Worm (Caenorhabditis elegans) whole organism, L2 larva: ENCODE results near the gene clc-13.
A peak's percentile ranks its signal among the peaks of the same experiment; 100 is the strongest.

Experiments used
- C34F6.9 ChIP-seq: fragments of 150-350 bp; optimal IDR thresholded peaks from 2 replicates; lab custom pipeline; 2014; ENCODE audit warnings: missing biosample characterization, missing genetic modification characterization
- F13H6.1 ChIP-seq: sonication (generic microtip); optimal IDR thresholded peaks from 2 replicates; lab custom pipeline; 2016; ENCODE audit warnings: missing genetic modification characterization, missing compliant biosample characterization
- R02D3.7 ChIP-seq: fragments of 150-350 bp; optimal IDR thresholded peaks from 2 replicates; lab custom pipeline; 2014; ENCODE audit warnings: missing biosample characterization, missing genetic modification characterization
- Y55F3AM.14 ChIP-seq: fragments of 200-800 bp; sonication (Bioruptor generic); optimal IDR thresholded peaks from 2 replicates; lab custom pipeline; 2018; ENCODE audit warnings: mild to moderate bottlenecking, missing genetic modification characterization, missing compliant biosample characterization
- alr-1 ChIP-seq: fragments of 150-350 bp; optimal IDR thresholded peaks from 2 replicates; lab custom pipeline; 2014; ENCODE audit warnings: missing biosample characterization, missing genetic modification characterization
- aly-2 ChIP-seq: fragments of 150-350 bp; optimal IDR thresholded peaks from 2 replicates; lab custom pipeline; 2014; ENCODE audit warnings: missing biosample characterization, missing genetic modification characterization
- ama-1 ChIP-seq: fragments of 150-350 bp; optimal IDR thresholded peaks from 2 replicates; lab custom pipeline; 2018; ENCODE audit warnings: inconsistent platforms
- blmp-1 ChIP-seq: sonication (generic microtip); optimal IDR thresholded peaks from 2 replicates; lab custom pipeline; 2017; ENCODE audit warnings: missing genetic modification characterization, mild to moderate bottlenecking, missing compliant biosample characterization, antibody characterized with exemption, moderate library complexity; ENCODE audit not compliant: insufficient read depth
- ceh-16 ChIP-seq: fragments of 150-350 bp; optimal IDR thresholded peaks from 2 replicates; lab custom pipeline; 2014; ENCODE audit warnings: missing biosample characterization, missing genetic modification characterization
- crh-2 ChIP-seq: sonication (generic microtip); optimal IDR thresholded peaks from 2 replicates; lab custom pipeline; 2017; ENCODE audit warnings: missing biosample characterization, missing genetic modification characterization
- egl-27 ChIP-seq: sonication (generic microtip); optimal IDR thresholded peaks from 3 replicates; lab custom pipeline; 2017; ENCODE audit warnings: missing biosample characterization, missing genetic modification reagents, missing genetic modification characterization
- elt-1 ChIP-seq: fragments of 150-350 bp; optimal IDR thresholded peaks from 2 replicates; lab custom pipeline; 2014; ENCODE audit warnings: missing biosample characterization, missing genetic modification characterization
- fos-1 ChIP-seq: fragments of 150-350 bp; optimal IDR thresholded peaks from 2 replicates; lab custom pipeline; 2014; ENCODE audit warnings: missing biosample characterization, missing genetic modification characterization
- gmeb-1 ChIP-seq: fragments of 150-350 bp; optimal IDR thresholded peaks from 2 replicates; lab custom pipeline; 2014; ENCODE audit warnings: missing biosample characterization, missing genetic modification characterization
- lin-11 ChIP-seq: fragments of 150-350 bp; sonication (generic microtip); optimal IDR thresholded peaks from 2 replicates; lab custom pipeline; 2014; ENCODE audit warnings: missing biosample characterization, missing genetic modification characterization, inconsistent platforms, mixed read lengths
- lin-13 ChIP-seq: fragments of 150-350 bp; optimal IDR thresholded peaks from 2 replicates; lab custom pipeline; 2014; ENCODE audit warnings: missing biosample characterization, missing genetic modification reagents, missing genetic modification characterization
- lsy-2 ChIP-seq, 2 experiments: fragments of 150-350 bp in 1 of 2; sonication (generic microtip) in 1 of 2; optimal IDR thresholded peaks; 2 replicates each; lab custom pipeline; 2014 to 2017; ENCODE audit warnings: missing biosample characterization in 2 of 2, missing genetic modification characterization in 2 of 2
- mab-5 ChIP-seq: fragments of 150-350 bp; optimal IDR thresholded peaks from 2 replicates; lab custom pipeline; 2014; ENCODE audit warnings: missing biosample characterization, missing genetic modification characterization
- mbf-1 ChIP-seq: sonication (generic microtip); optimal IDR thresholded peaks from 2 replicates; lab custom pipeline; 2017; ENCODE audit warnings: missing biosample characterization, missing genetic modification characterization
- mdl-1 ChIP-seq, 2 experiments: fragments of 150-350 bp in 1 of 2; sonication (generic microtip) in 1 of 2; optimal IDR thresholded peaks; 2 replicates each; lab custom pipeline; 2017; ENCODE audit warnings: missing biosample characterization in 2 of 2, missing genetic modification characterization in 2 of 2
- nhr-11 ChIP-seq: fragments of 150-350 bp; optimal IDR thresholded peaks from 2 replicates; lab custom pipeline; 2014; ENCODE audit warnings: missing biosample characterization, missing genetic modification characterization
- nhr-12 ChIP-seq: fragments of 150-350 bp; optimal IDR thresholded peaks from 2 replicates; lab custom pipeline; 2014; ENCODE audit warnings: missing biosample characterization, missing genetic modification characterization
- nhr-129 ChIP-seq: fragments of 150-350 bp; optimal IDR thresholded peaks from 2 replicates; lab custom pipeline; 2014; ENCODE audit warnings: missing biosample characterization, missing genetic modification characterization
- nhr-21 ChIP-seq: fragments of 150-350 bp; optimal IDR thresholded peaks from 2 replicates; lab custom pipeline; 2014; ENCODE audit warnings: missing biosample characterization, missing genetic modification characterization
- nhr-237 ChIP-seq: fragments of 150-350 bp; optimal IDR thresholded peaks from 2 replicates; lab custom pipeline; 2014; ENCODE audit warnings: missing biosample characterization, missing genetic modification characterization
- nhr-77 ChIP-seq: fragments of 150-350 bp; optimal IDR thresholded peaks from 2 replicates; lab custom pipeline; 2014; ENCODE audit warnings: missing biosample characterization, missing genetic modification characterization
- peb-1 ChIP-seq: fragments of 150-350 bp; optimal IDR thresholded peaks from 2 replicates; lab custom pipeline; 2014; ENCODE audit warnings: missing biosample characterization, missing genetic modification characterization
- skn-1 ChIP-seq: sonication (generic microtip); optimal IDR thresholded peaks from 2 replicates; lab custom pipeline; 2017; ENCODE audit warnings: missing biosample characterization, missing genetic modification characterization
- sma-9 ChIP-seq, 2 experiments: fragments of 150-350 bp in 1 of 2; sonication (generic microtip) in 1 of 2; optimal IDR thresholded peaks; 2 replicates each; lab custom pipeline; 2014 to 2016; ENCODE audit warnings: missing genetic modification characterization in 2 of 2, mild to moderate bottlenecking in 1 of 2, missing biosample characterization in 1 of 2, missing compliant biosample characterization in 1 of 2, missing genetic modification reagents in 1 of 2, moderate library complexity in 1 of 2
- zag-1 ChIP-seq: fragments of 150-350 bp; optimal IDR thresholded peaks from 2 replicates; lab custom pipeline; 2014; ENCODE audit warnings: missing biosample characterization, missing genetic modification characterization
- ztf-11 ChIP-seq: sonication (generic microtip); optimal IDR thresholded peaks from 2 replicates; lab custom pipeline; 2017; ENCODE audit warnings: missing biosample characterization, missing genetic modification characterization

Gene clc-13

ce11 chrV:17000635-17001034 lies 13.6 kb upstream of the clc-13 start:
- TF ChIP-seq R02D3.7 (tag; lab: Kevin White, UChicago) (no peak), lin-13 (no peak), mab-5 (tag; lab: Kevin White, UChicago) (no peak), skn-1 (no peak), nhr-12 (tag; lab: Kevin White, UChicago) (no peak), mdl-1 (tag; optimal IDR thresholded peaks at IDR 0.05; lab: Kevin White, UChicago) (no peak), nhr-11 (tag; lab: Kevin White, UChicago) (no peak), lsy-2 (tag; optimal IDR thresholded peaks at IDR 0.05; lab: Kevin White, UChicago) (no peak), F13H6.1 (tag; lab: Kevin White, UChicago) (no peak), Y55F3AM.14 (no peak), nhr-129 (tag; lab: Kevin White, UChicago) (no peak), blmp-1 (no peak), peb-1 (no peak), gmeb-1 (no peak), zag-1 (tag; lab: Kevin White, UChicago) (no peak), alr-1 (tag; lab: Kevin White, UChicago) (no peak), fos-1 (tag; lab: Kevin White, UChicago) (no peak), nhr-77 (tag; lab: Kevin White, UChicago) (no peak), ceh-16 (tag; lab: Kevin White, UChicago) (no peak)
- TF ChIP-seq, all 48 proteins: peak for 0

ce11 chrV:17001167-17001566 lies 13.0 kb upstream of the clc-13 start, which contains the start of gene sri-9:
sri-9 (plus strand) TSS chrV:17001467.
- no peak for TF ChIP-seq ceh-16 (tag; lab: Kevin White, UChicago)
- no peak for TF ChIP-seq nhr-21 (tag; lab: Kevin White, UChicago)
- no peak for TF ChIP-seq lsy-2 (tag; optimal IDR thresholded peaks at IDR 0.05; lab: Kevin White, UChicago)
- TF ChIP-seq gmeb-1: no peak
- TF ChIP-seq sma-9 (GFP tag; optimal IDR thresholded peaks at IDR 0.05; lab: Kevin White, UChicago): no peak
- TF ChIP-seq sma-9 (tag; optimal IDR thresholded peaks at IDR 0.05; lab: Kevin White, UChicago): no peak
- TF ChIP-seq aly-2 (tag; lab: Kevin White, UChicago): no peak
- no peak for TF ChIP-seq mdl-1 (tag; optimal IDR thresholded peaks at IDR 0.05; lab: Kevin White, UChicago)
- no peak for TF ChIP-seq nhr-237
- TF ChIP-seq Y55F3AM.14: no peak

ce11 chrV:17005189-17005588 lies 9.0 kb upstream of the clc-13 start, which contains the start of gene srh-131:
srh-131 (plus strand) TSS chrV:17005489.
- TF ChIP-seq ama-1 (lab: Kevin White, UChicago) (no peak), mbf-1 (tag; lab: Kevin White, UChicago) (no peak)
- TF ChIP-seq, all 48 proteins: peak for 0

- TF ChIP-seq lin-11 (tag; lab: Kevin White, UChicago): no peak
Observed at ce11 chrV:17008302-17008701, 5.9 kb upstream of the clc-13 start, which contains the start of gene sri-69. sri-69 (minus strand) TSS chrV:17008402.

- TF ChIP-seq fos-1 (tag; lab: Kevin White, UChicago): peak; percentile 49
- TF ChIP-seq skn-1: no peak
Observed at ce11 chrV:17009342-17010064, 4.7 kb upstream of the clc-13 start, which contains the start of the genes clc-12 and clec-240. clc-12 (minus strand) TSS chrV:17009388. clec-240 (plus strand) TSS chrV:17010014.

- TF ChIP-seq aly-2 (tag; lab: Kevin White, UChicago) (no peak), nhr-237 (no peak)
Observed at ce11 chrV:17013232-17013631, 976 bp upstream of the clc-13 start, which contains the start of gene clec-241. clec-241 (minus strand) TSS chrV:17013332.

ce11 chrV:17016787-17017186 lies 2.6 kb downstream of the clc-13 start, which contains the start of gene srh-97:
srh-97 (plus strand) TSS chrV:17017087.
- TF ChIP-seq F13H6.1 (tag; lab: Kevin White, UChicago) (no peak), egl-27 (tag; lab: Kevin White, UChicago) (no peak), nhr-129 (tag; lab: Kevin White, UChicago) (no peak), crh-2 (tag; lab: Kevin White, UChicago) (no peak), ceh-16 (tag; lab: Kevin White, UChicago) (no peak), C34F6.9 (no peak), ztf-11 (tag; lab: Kevin White, UChicago) (no peak), mdl-1 (tag; optimal IDR thresholded peaks at IDR 0.05; lab: Kevin White, UChicago) (no peak), mbf-1 (tag; lab: Kevin White, UChicago) (no peak), lsy-2 (tag; optimal IDR thresholded peaks at IDR 0.05; lab: Kevin White, UChicago) (no peak), elt-1 (no peak), nhr-11 (tag; lab: Kevin White, UChicago) (no peak)
- TF ChIP-seq, all 48 proteins: peak for 0
